Worm (Caenorhabditis elegans) whole organism, young adult: ENCODE measurements around the gene Y69H2.15.

Experiments used
- B0336.3 ChIP-seq: fragments of 200-800 bp; sonication (Bioruptor generic); IDR thresholded peaks from 2 replicates; pipeline ENCODE4 v1.3.6; 2022; ENCODE audit warnings: missing genetic modification characterization, missing compliant biosample characterization
- C06A6.2 ChIP-seq: fragments of 200-800 bp; sonication (Bioruptor generic); conservative IDR thresholded peaks from 2 replicates; pipeline ENCODE4 v1.3.6; 2022; ENCODE audit warnings: missing genetic modification characterization, missing compliant biosample characterization
- D2030.7 ChIP-seq: fragments of 200-800 bp; sonication (Bioruptor generic); IDR thresholded peaks from 2 replicates; pipeline ENCODE4 v1.3.6; 2022; ENCODE audit warnings: missing genetic modification reagents, missing genetic modification characterization, missing compliant biosample characterization
- F33H1.4 ChIP-seq: fragments of 200-800 bp; sonication (Bioruptor generic); IDR thresholded peaks from 2 replicates; pipeline ENCODE4 v1.3.6; 2022; ENCODE audit warnings: missing genetic modification reagents, missing genetic modification characterization, missing compliant biosample characterization
- F49E8.2 ChIP-seq: sonication (generic microtip); optimal IDR thresholded peaks from 3 replicates; lab custom pipeline; 2017; ENCODE audit warnings: missing genetic modification characterization, mild to moderate bottlenecking, missing compliant biosample characterization, antibody characterized with exemption, moderate library complexity; ENCODE audit not compliant: insufficient read depth
- F52B5.7 ChIP-seq: sonication (generic microtip); optimal IDR thresholded peaks from 2 replicates; lab custom pipeline; 2016; ENCODE audit warnings: mild to moderate bottlenecking, missing genetic modification characterization, missing compliant biosample characterization
- F55B11.4 ChIP-seq: sonication (generic microtip); optimal IDR thresholded peaks from 2 replicates; lab custom pipeline; 2016; ENCODE audit warnings: missing compliant biosample characterization, missing genetic modification characterization, borderline replicate concordance; ENCODE audit not compliant: insufficient read depth
- F57A8.1 ChIP-seq: fragments of 200-800 bp; sonication (Bioruptor generic); optimal IDR thresholded peaks from 2 replicates; lab custom pipeline; 2018; ENCODE audit warnings: mild to moderate bottlenecking, missing genetic modification characterization, moderate library complexity, missing compliant biosample characterization
- K12H6.12 ChIP-seq: fragments of 200-800 bp; sonication (Bioruptor generic); optimal IDR thresholded peaks from 2 replicates; lab custom pipeline; 2018; ENCODE audit warnings: mild to moderate bottlenecking, missing genetic modification characterization, missing compliant biosample characterization
- akir-1 ChIP-seq: fragments of 200-800 bp; sonication (Bioruptor generic); optimal IDR thresholded peaks from 2 replicates; lab custom pipeline; 2018; ENCODE audit warnings: mild to moderate bottlenecking, missing genetic modification characterization, moderate library complexity, missing compliant biosample characterization
- cebp-1 ChIP-seq, 2 experiments: fragments of 200-800 bp in 1 of 2; sonication (Bioruptor generic) in 1 of 2; sonication (generic microtip) in 1 of 2; IDR thresholded peaks in 1 of 2; optimal IDR thresholded peaks in 1 of 2; 2 replicates each; pipeline versions ENCODE4 v1.3.6 to Lab custom; 2017 to 2022; ENCODE audit warnings: missing compliant biosample characterization in 2 of 2, missing genetic modification characterization in 2 of 2, mild to moderate bottlenecking in 1 of 2, missing genetic modification reagents in 1 of 2, moderate library complexity in 1 of 2
- cebp-2 ChIP-seq: fragments of 200-800 bp; sonication (Bioruptor generic); IDR thresholded peaks from 2 replicates; pipeline ENCODE4 v1.3.6; 2022; ENCODE audit warnings: missing genetic modification characterization, missing compliant biosample characterization
- ceh-79 ChIP-seq: sonication (generic microtip); optimal IDR thresholded peaks from 2 replicates; lab custom pipeline; 2017; ENCODE audit warnings: mild to moderate bottlenecking, missing genetic modification characterization, missing compliant biosample characterization
- dox-1 ChIP-seq: fragments of 200-800 bp; sonication (Bioruptor generic); IDR thresholded peaks from 2 replicates; pipeline ENCODE4 v1.3.6; 2022; ENCODE audit warnings: missing genetic modification reagents, missing genetic modification characterization, missing compliant biosample characterization
- egrh-3 ChIP-seq: fragments of 200-800 bp; sonication (Bioruptor generic); IDR thresholded peaks from 2 replicates; pipeline ENCODE4 v1.3.6; 2022; ENCODE audit warnings: missing genetic modification reagents, missing genetic modification characterization, missing compliant biosample characterization
- ets-4 ChIP-seq: fragments of 200-800 bp; sonication (Bioruptor generic); optimal IDR thresholded peaks from 2 replicates; lab custom pipeline; 2018; ENCODE audit warnings: mild to moderate bottlenecking, missing genetic modification characterization, missing compliant biosample characterization
- fkh-3 ChIP-seq: sonication (generic microtip); optimal IDR thresholded peaks from 2 replicates; lab custom pipeline; 2016; ENCODE audit warnings: mild to moderate bottlenecking, missing genetic modification characterization, missing compliant biosample characterization
- gei-17 ChIP-seq: fragments of 200-800 bp; sonication (Bioruptor generic); optimal IDR thresholded peaks from 2 replicates; lab custom pipeline; 2018; ENCODE audit warnings: mild to moderate bottlenecking, missing genetic modification characterization, missing compliant biosample characterization
- him-1 ChIP-seq: sonication (generic microtip); optimal IDR thresholded peaks from 2 replicates; lab custom pipeline; 2016; ENCODE audit warnings: missing genotype, missing genetic modification reagents, missing genetic modification characterization, missing compliant biosample characterization
- hmg-1.2 ChIP-seq: fragments of 200-800 bp; sonication (Bioruptor generic); IDR thresholded peaks from 2 replicates; pipeline ENCODE4 v1.3.6; 2022; ENCODE audit warnings: missing genetic modification reagents, missing genetic modification characterization, missing compliant biosample characterization
- hrde-1 ChIP-seq: sonication (generic microtip); optimal IDR thresholded peaks from 2 replicates; lab custom pipeline; 2016; ENCODE audit warnings: missing genetic modification characterization, mild to moderate bottlenecking, missing compliant biosample characterization, moderate library complexity, missing genotype, missing genetic modification reagents, borderline replicate concordance
- lir-1 ChIP-seq: fragments of 200-800 bp; sonication (Bioruptor generic); conservative IDR thresholded peaks from 2 replicates; pipeline ENCODE4 v1.3.6; 2022; ENCODE audit warnings: missing genetic modification reagents, missing genetic modification characterization, missing compliant biosample characterization
- lsl-1 ChIP-seq: fragments of 200-800 bp; sonication (Bioruptor generic); optimal IDR thresholded peaks from 2 replicates; lab custom pipeline; 2018; ENCODE audit warnings: mild to moderate bottlenecking, missing genetic modification characterization, moderate library complexity, missing compliant biosample characterization
- madf-6 ChIP-seq: fragments of 200-800 bp; sonication (Bioruptor generic); IDR thresholded peaks from 2 replicates; pipeline ENCODE4 v1.3.6; 2022; ENCODE audit warnings: missing genetic modification reagents, missing genetic modification characterization, missing compliant biosample characterization
- mxl-1 ChIP-seq: sonication (generic microtip); optimal IDR thresholded peaks from 2 replicates; lab custom pipeline; 2016; ENCODE audit warnings: missing genetic modification characterization, missing compliant biosample characterization
- nfya-1 ChIP-seq: sonication (generic microtip); optimal IDR thresholded peaks from 2 replicates; lab custom pipeline; 2017; ENCODE audit warnings: antibody characterized with exemption, missing compliant biosample characterization, missing genetic modification characterization, borderline replicate concordance; ENCODE audit not compliant: insufficient read depth
- nhr-80 ChIP-seq: sonication (generic microtip); optimal IDR thresholded peaks from 2 replicates; lab custom pipeline; 2016; ENCODE audit warnings: missing genetic modification characterization, missing compliant biosample characterization
- sdz-38 ChIP-seq: sonication (generic microtip); optimal IDR thresholded peaks from 2 replicates; lab custom pipeline; 2016; ENCODE audit warnings: missing genotype, missing genetic modification characterization, missing compliant biosample characterization
- sea-2 ChIP-seq: fragments of 200-800 bp; sonication (Bioruptor generic); IDR thresholded peaks from 2 replicates; pipeline ENCODE4 v1.3.6; 2022; ENCODE audit warnings: missing genetic modification characterization, missing compliant biosample characterization
- somi-1 ChIP-seq: fragments of 200-800 bp; sonication (Bioruptor generic); optimal IDR thresholded peaks from 2 replicates; lab custom pipeline; 2018; ENCODE audit warnings: mild to moderate bottlenecking, missing genetic modification characterization, missing compliant biosample characterization
- zfh-2 ChIP-seq: fragments of 200-800 bp; sonication (Bioruptor generic); conservative IDR thresholded peaks from 2 replicates; pipeline ENCODE4 v1.3.6; 2022; ENCODE audit warnings: missing genetic modification reagents, missing genetic modification characterization, missing compliant biosample characterization
- ztf-18 ChIP-seq: sonication (generic microtip); optimal IDR thresholded peaks from 2 replicates; lab custom pipeline; 2016; ENCODE audit warnings: missing genotype, mild to moderate bottlenecking, missing genetic modification characterization, missing compliant biosample characterization
- ztf-25 ChIP-seq: fragments of 200-800 bp; sonication (Bioruptor generic); IDR thresholded peaks from 2 replicates; pipeline ENCODE4 v1.3.6; 2022; ENCODE audit warnings: missing genetic modification reagents, missing genetic modification characterization, missing compliant biosample characterization

Y69H2.15 gene

ce11 chrV:18662333-18662732, 35.7 kb upstream of the Y69H2.15 start:
- TF ChIP-seq sea-2 (GFP tag; lab: Robert Waterston, UW) = no peak
- no peak for TF ChIP-seq madf-6 (GFP tag; lab: Robert Waterston, UW)
- no peak for TF ChIP-seq B0336.3 (GFP tag; lab: Robert Waterston, UW)
- TF ChIP-seq gei-17 (GFP tag; lab: Kevin White, UChicago) = no peak
- TF ChIP-seq C06A6.2 = no peak
- TF ChIP-seq ets-4 (GFP tag; lab: Kevin White, UChicago) = no peak
- no peak for TF ChIP-seq dox-1
- no peak for TF ChIP-seq ceh-79
- TF ChIP-seq F57A8.1 (GFP tag; lab: Kevin White, UChicago) = no peak
- no peak for TF ChIP-seq egrh-3
- no peak for TF ChIP-seq nhr-80 (tag; lab: Kevin White, UChicago)
- TF ChIP-seq cebp-1 (GFP tag; IDR thresholded peaks at IDR 0.05; lab: Robert Waterston, UW) = no peak
- no peak for TF ChIP-seq cebp-1 (tag; optimal IDR thresholded peaks at IDR 0.05; lab: Kevin White, UChicago)

DNA sequence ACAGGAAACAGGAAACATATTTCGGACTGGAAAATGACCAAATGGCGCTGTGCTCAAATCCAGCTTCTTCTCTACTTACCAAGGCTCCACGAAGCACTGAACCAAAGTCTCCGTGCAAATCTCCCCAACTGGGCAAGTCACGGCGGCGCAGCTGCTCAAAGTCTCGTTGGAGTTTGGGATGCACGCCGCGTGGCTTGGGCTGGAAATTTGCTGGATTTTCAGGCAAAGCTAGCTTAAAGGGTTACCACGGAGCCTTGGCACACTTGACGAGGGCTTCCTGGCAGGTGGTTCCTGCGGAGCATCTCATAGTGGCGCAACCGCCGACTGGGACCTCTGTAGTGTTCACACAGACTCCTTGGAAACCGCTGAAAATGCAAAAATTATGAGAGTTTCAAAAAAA, 32.2 kb upstream of the Y69H2.15 start:
- TF ChIP-seq ets-4 (GFP tag; lab: Kevin White, UChicago) (no peak), ztf-25 (GFP tag; lab: Robert Waterston, UW) (0 out of 2 replicates have a peak, but pooled peaks have one; percentile 36), nfya-1 (tag; lab: Kevin White, UChicago) (no peak), zfh-2 (GFP tag; lab: Robert Waterston, UW) (peak; percentile 77)

DNA sequence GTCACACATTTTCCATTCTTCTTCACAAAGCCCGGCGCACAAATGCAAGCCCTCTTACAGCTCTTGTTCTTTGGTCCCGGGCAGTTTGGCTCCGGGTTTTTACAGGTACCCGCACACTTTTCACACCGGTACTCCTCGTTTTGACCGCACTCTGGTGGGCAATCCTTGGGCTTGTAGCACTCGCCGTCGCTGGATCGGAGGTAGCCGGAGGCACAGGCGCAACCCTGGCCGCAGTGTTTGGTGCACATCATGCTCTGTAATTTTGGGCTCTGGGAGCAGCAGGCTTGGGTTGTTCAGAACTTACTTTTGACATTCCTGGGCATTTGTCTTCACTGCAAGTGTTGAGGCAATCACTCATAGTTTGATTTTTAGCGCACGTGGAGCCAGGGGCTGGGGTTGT, 30.7 kb upstream of the Y69H2.15 start:
- TF ChIP-seq F52B5.7 (tag; lab: Kevin White, UChicago) (no peak), F49E8.2 (no peak), zfh-2 (GFP tag; lab: Robert Waterston, UW) (peak; percentile 63), him-1 (tag; lab: Kevin White, UChicago) (no peak)

DNA sequence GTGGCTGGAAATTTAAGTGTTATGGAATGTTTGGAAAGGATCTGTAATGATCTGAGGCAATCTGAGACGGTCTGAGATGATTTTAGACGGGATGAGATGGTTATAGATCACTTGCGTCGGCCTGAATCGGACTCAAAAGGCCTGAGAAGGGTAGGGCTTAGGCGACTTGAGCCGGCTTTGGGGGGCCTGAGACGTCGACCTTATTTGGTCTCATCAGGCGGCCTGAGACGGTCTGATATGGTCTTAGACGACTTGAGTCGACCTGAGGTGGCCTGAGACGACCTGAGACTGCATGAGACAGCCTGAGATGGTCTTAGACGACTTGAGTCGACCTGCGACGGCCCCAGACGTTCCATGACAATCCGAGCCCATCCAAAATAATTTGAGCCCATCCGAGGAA, 29.7 kb upstream of the Y69H2.15 start:
- peak; percentile 58 for TF ChIP-seq zfh-2 (GFP tag; lab: Robert Waterston, UW)
- no peak for TF ChIP-seq ztf-18 (tag; lab: Kevin White, UChicago)

- TF ChIP-seq hmg-1.2 (no peak), fkh-3 (tag; lab: Kevin White, UChicago) (no peak)
Measured at ce11 chrV:18650043-18650442, 23.4 kb upstream of the Y69H2.15 start, which contains the start of gene egas-2. egas-2 (plus strand) TSS chrV:18650343.

DNA sequence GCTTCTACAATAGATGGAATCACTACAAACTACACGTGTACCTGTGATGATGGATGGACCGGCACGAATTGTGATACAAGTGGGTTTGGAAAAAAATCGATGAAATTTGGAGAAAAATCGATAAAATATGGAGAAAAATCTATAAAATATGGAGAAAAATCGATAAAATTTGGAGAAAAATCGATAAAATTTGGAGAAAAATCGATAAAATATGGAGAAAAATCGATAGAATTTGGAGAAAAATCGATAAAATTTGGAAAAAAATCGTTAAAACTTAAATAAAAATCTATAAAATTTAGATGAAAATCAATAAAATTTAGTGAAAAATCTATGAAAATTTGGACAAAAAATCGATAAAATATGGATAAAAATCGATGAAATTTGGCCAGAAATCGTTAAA, 17.6 kb upstream of the Y69H2.15 start:
- TF ChIP-seq nhr-80 (tag; lab: Kevin White, UChicago) (no peak), K12H6.12 (tag; lab: Kevin White, UChicago) (no peak), sdz-38 (no peak), somi-1 (no peak), F33H1.4 (no peak), akir-1 (GFP tag; lab: Kevin White, UChicago) (no peak), lsl-1 (GFP tag; lab: Kevin White, UChicago) (no peak), D2030.7 (GFP tag; lab: Robert Waterston, UW) (no peak), mxl-1 (tag; lab: Kevin White, UChicago) (no peak), hrde-1 (tag; lab: Kevin White, UChicago) (no peak), cebp-2 (GFP tag; lab: Robert Waterston, UW) (no peak), lir-1 (GFP tag; lab: Robert Waterston, UW) (no peak), F55B11.4 (no peak)
